Fruit fly (Drosophila melanogaster): ENCODE measurements around the gene polybromo.

polybromo gene

dm6 chr3R:24798595-24798994 lies 6.5 kb downstream of the polybromo start (continued):
- TF ChIP-seq PHDP (tag; optimal IDR thresholded peaks at IDR 0.05): peak; percentile 68
- peak; percentile 3 for TF ChIP-seq CG9817 (tag; optimal IDR thresholded peaks at IDR 0.05)
- peak; percentile 44 for TF ChIP-seq CG17829 (tag; optimal IDR thresholded peaks at IDR 0.05)
- peak; percentile 16; the same call in 1 of the 3 replicates for TF ChIP-seq row (GFP tag; IDR thresholded peaks at IDR 0.05)
- peak; percentile 31; the same call in 1 of the 2 replicates for TF ChIP-seq stc (GFP tag; IDR thresholded peaks at IDR 0.05)
- no peak for TF ChIP-seq hkb (optimal IDR thresholded peaks at IDR 0.05)
- peak; percentile 15; the same call in 1 of the 2 replicates for TF ChIP-seq hkb (GFP tag; IDR thresholded peaks at IDR 0.05)
- peak; percentile 4 for TF ChIP-seq Oli (tag; optimal IDR thresholded peaks at IDR 0.05)
- TF ChIP-seq CG11695 (GFP tag; IDR thresholded peaks at IDR 0.05): no peak
- TF ChIP-seq CG12219 (GFP tag; optimal IDR thresholded peaks at IDR 0.05): no peak
- peak; percentile 64 for TF ChIP-seq sd (tag; optimal IDR thresholded peaks at IDR 0.05)
- TF ChIP-seq onecut (GFP tag; IDR thresholded peaks at IDR 0.05): no peak
- no peak for TF ChIP-seq CG1024 (GFP tag; IDR thresholded peaks at IDR 0.05)

- peak; percentile 60 for TF ChIP-seq Blimp-1 (GFP tag; optimal IDR thresholded peaks at IDR 0.05)
- no peak for TF ChIP-seq sens (GFP tag)
- TF ChIP-seq Camta (GFP tag; optimal IDR thresholded peaks at IDR 0.05): no peak
Measured at dm6 chr3R:24790036-24790435, 15.0 kb downstream of the polybromo start, which contains the start of gene CG13634. Gene CG13634, minus strand, starts transcription at chr3R:24790136.

dm6 chr3R:24787734-24788133 lies 17.3 kb downstream of the polybromo start, which contains the start of gene Ets96B:
Gene Ets96B, plus strand, starts transcription at chr3R:24788054.
- TF ChIP-seq Atf-2 (GFP tag; optimal IDR thresholded peaks at IDR 0.05) (no peak), Nf-YC (tag; optimal IDR thresholded peaks at IDR 0.05) (peak; percentile 93), run (tag; optimal IDR thresholded peaks at IDR 0.05) (no peak), nerfin-2 (GFP tag; IDR thresholded peaks at IDR 0.05; ENCODE audit: partially characterized antibody) (no peak), Nf-YB (GFP tag; optimal IDR thresholded peaks at IDR 0.05) (peak; percentile 94), B-H2 (GFP tag; optimal IDR thresholded peaks at IDR 0.05) (no peak), gcm (GFP tag; optimal IDR thresholded peaks at IDR 0.05) (no peak)

dm6 chr3R:24787042-24787565 lies 18.0 kb downstream of the polybromo start, which contains the start of gene CG5805:
Gene CG5805, minus strand, starts transcription at chr3R:24787421.
- no peak for TF ChIP-seq CG4404 (GFP tag; IDR thresholded peaks at IDR 0.05)
- peak; percentile 73 for TF ChIP-seq CG10979 (tag; optimal IDR thresholded peaks at IDR 0.05)
- TF ChIP-seq exex (tag; optimal IDR thresholded peaks at IDR 0.05): peak; percentile 56
- peak; percentile 85 for TF ChIP-seq Max (GFP tag; optimal IDR thresholded peaks at IDR 0.05)
- TF ChIP-seq fd3F (GFP tag; optimal IDR thresholded peaks at IDR 0.05): peak; percentile 80
- TF ChIP-seq eve (GFP tag; optimal IDR thresholded peaks at IDR 0.05): no peak
- no peak for TF ChIP-seq cad (GFP tag; optimal IDR thresholded peaks at IDR 0.05)
- peak; percentile 68 for TF ChIP-seq Spps (tag; optimal IDR thresholded peaks at IDR 0.05)
- TF ChIP-seq chinmo (GFP tag; IDR thresholded peaks at IDR 0.05; ENCODE audit: partially characterized antibody): no peak
- peak; percentile 56; the same call in 1 of the 2 replicates for TF ChIP-seq seq (GFP tag; IDR thresholded peaks at IDR 0.05)
- no peak for TF ChIP-seq CG7963 (GFP tag; IDR thresholded peaks at IDR 0.05; ENCODE audit: partially characterized antibody)
- TF ChIP-seq CG17612 (GFP tag; IDR thresholded peaks at IDR 0.05): peak; percentile 57; the same call in 1 of the 2 replicates
- no peak for TF ChIP-seq Sin3A (optimal IDR thresholded peaks at IDR 0.05)
- TF ChIP-seq ro (GFP tag; IDR thresholded peaks at IDR 0.05): peak; percentile 18; the same call in 1 of the 2 replicates
- TF ChIP-seq shn (GFP tag; optimal IDR thresholded peaks at IDR 0.05): peak; percentile 56
- TF ChIP-seq CG17912 (GFP tag; optimal IDR thresholded peaks at IDR 0.05): peak; percentile 87
- TF ChIP-seq tin (GFP tag; optimal IDR thresholded peaks at IDR 0.05): peak; percentile 63
- TF ChIP-seq Dek (tag; optimal IDR thresholded peaks at IDR 0.05): peak; percentile 72
- peak; percentile 75 to 83 for TF ChIP-seq Hr51 (GFP tag; optimal IDR thresholded peaks at IDR 0.05)
- TF ChIP-seq z (GFP tag; IDR thresholded peaks at IDR 0.05): no peak
- peak; percentile 72 for TF ChIP-seq CG1024 (GFP tag; IDR thresholded peaks at IDR 0.05)
- no peak for TF ChIP-seq hkb (optimal IDR thresholded peaks at IDR 0.05)
- TF ChIP-seq hkb (GFP tag; IDR thresholded peaks at IDR 0.05): peak; percentile 81
- peak; percentile 49 for TF ChIP-seq fd102C (GFP tag; optimal IDR thresholded peaks at IDR 0.05)
- TF ChIP-seq CG12155 (GFP tag; optimal IDR thresholded peaks at IDR 0.05): peak; percentile 63
- TF ChIP-seq CG6854 (GFP tag; optimal IDR thresholded peaks at IDR 0.05): peak; percentile 75
